Worm (Caenorhabditis elegans) whole organism, late embryonic: Measurements from ENCODE around the gene ndx-6.

Experiments
- F13H6.1 ChIP-seq: sonication (generic microtip); optimal IDR thresholded peaks from 2 replicates; lab custom pipeline; 2016; ENCODE audit warnings: missing genetic modification characterization, missing compliant biosample characterization
- K02D7.2 ChIP-seq: sonication (generic microtip); optimal IDR thresholded peaks from 2 replicates; lab custom pipeline; 2017; ENCODE audit warnings: mild to moderate bottlenecking, missing genetic modification characterization, missing compliant biosample characterization
- K09A11.1 ChIP-seq: sonication (generic microtip); optimal IDR thresholded peaks from 2 replicates; lab custom pipeline; 2017; ENCODE audit warnings: antibody characterized with exemption, mild to moderate bottlenecking, missing genetic modification characterization, missing compliant biosample characterization; ENCODE audit not compliant: insufficient read depth
- Y22D7AL.16 ChIP-seq: sonication (generic microtip); optimal IDR thresholded peaks from 2 replicates; lab custom pipeline; 2016; ENCODE audit warnings: missing genetic modification characterization, missing compliant biosample characterization
- ahr-1 ChIP-seq: sonication (generic microtip); optimal IDR thresholded peaks from 2 replicates; lab custom pipeline; 2016; ENCODE audit warnings: missing genetic modification characterization, missing compliant biosample characterization
- ama-1 ChIP-seq: fragments of 150-350 bp; optimal IDR thresholded peaks from 2 replicates; lab custom pipeline; 2014
- ceh-14 ChIP-seq: sonication (generic microtip); optimal IDR thresholded peaks from 2 replicates; lab custom pipeline; 2016; ENCODE audit warnings: missing genotype, missing genetic modification characterization, missing compliant biosample characterization
- ceh-18 ChIP-seq: sonication (generic microtip); optimal IDR thresholded peaks from 2 replicates; lab custom pipeline; 2016; ENCODE audit warnings: missing genetic modification characterization, missing compliant biosample characterization
- ceh-19 ChIP-seq: fragments of 200-800 bp; sonication (Bioruptor generic); optimal IDR thresholded peaks from 2 replicates; lab custom pipeline; 2018; ENCODE audit warnings: mild to moderate bottlenecking, missing genetic modification characterization, missing compliant biosample characterization
- ceh-22 ChIP-seq: sonication (generic microtip); optimal IDR thresholded peaks from 2 replicates; lab custom pipeline; 2017; ENCODE audit warnings: missing biosample characterization, missing genetic modification characterization
- ceh-24 ChIP-seq: sonication (generic microtip); optimal IDR thresholded peaks from 2 replicates; lab custom pipeline; 2016; ENCODE audit warnings: mild to moderate bottlenecking, missing genetic modification characterization, missing compliant biosample characterization
- ceh-30 ChIP-seq: fragments of 150-350 bp; optimal IDR thresholded peaks from 2 replicates; lab custom pipeline; 2014; ENCODE audit warnings: missing biosample characterization, missing genetic modification characterization
- ceh-31 ChIP-seq: sonication (generic microtip); optimal IDR thresholded peaks from 2 replicates; lab custom pipeline; 2016; ENCODE audit warnings: missing genetic modification characterization, missing compliant biosample characterization
- ceh-45 ChIP-seq: fragments of 200-800 bp; sonication (Bioruptor generic); IDR thresholded peaks from 2 replicates; pipeline ENCODE4 v1.3.6; 2022; ENCODE audit warnings: missing genetic modification reagents, missing genetic modification characterization, missing compliant biosample characterization
- ceh-48 ChIP-seq: sonication (generic microtip); optimal IDR thresholded peaks from 2 replicates; lab custom pipeline; 2016; ENCODE audit warnings: missing genetic modification characterization, inconsistent platforms, missing compliant biosample characterization
- ceh-6 ChIP-seq: fragments of 200-800 bp; sonication (Bioruptor generic); optimal IDR thresholded peaks from 2 replicates; lab custom pipeline; 2018; ENCODE audit warnings: mild to moderate bottlenecking, missing genetic modification characterization, missing compliant biosample characterization
- ceh-9 ChIP-seq: sonication (generic microtip); optimal IDR thresholded peaks from 2 replicates; lab custom pipeline; 2016; ENCODE audit warnings: mild to moderate bottlenecking, missing genetic modification characterization, inconsistent platforms, missing compliant biosample characterization
- che-1 ChIP-seq: sonication (generic microtip); optimal IDR thresholded peaks from 2 replicates; lab custom pipeline; 2016; ENCODE audit warnings: mild to moderate bottlenecking, missing genetic modification characterization, missing compliant biosample characterization
- dve-1 ChIP-seq: sonication (generic microtip); optimal IDR thresholded peaks from 2 replicates; lab custom pipeline; 2017; ENCODE audit warnings: antibody characterized with exemption, mild to moderate bottlenecking, missing genetic modification characterization, missing compliant biosample characterization
- elt-2 ChIP-seq: sonication (generic microtip); optimal IDR thresholded peaks from 2 replicates; lab custom pipeline; 2016; ENCODE audit warnings: missing genetic modification reagents, missing genetic modification characterization, missing compliant biosample characterization
- elt-4 ChIP-seq: sonication (generic microtip); optimal IDR thresholded peaks from 2 replicates; lab custom pipeline; 2016; ENCODE audit warnings: missing genetic modification characterization, missing compliant biosample characterization
- ets-4 ChIP-seq: sonication (generic microtip); optimal IDR thresholded peaks from 2 replicates; lab custom pipeline; 2016; ENCODE audit warnings: missing genetic modification characterization, missing compliant biosample characterization
- eyg-1 ChIP-seq: sonication (generic microtip); optimal IDR thresholded peaks from 2 replicates; lab custom pipeline; 2016; ENCODE audit warnings: missing genotype, missing genetic modification characterization, missing compliant biosample characterization
- fkh-10 ChIP-seq: fragments of 150-350 bp; optimal IDR thresholded peaks from 2 replicates; lab custom pipeline; 2014; ENCODE audit warnings: missing biosample characterization, missing genetic modification reagents, missing genetic modification characterization
- fkh-6 ChIP-seq: sonication (generic microtip); optimal IDR thresholded peaks from 2 replicates; lab custom pipeline; 2016; ENCODE audit warnings: missing genetic modification characterization, missing compliant biosample characterization
- gmeb-2 ChIP-seq: sonication (generic microtip); optimal IDR thresholded peaks from 2 replicates; lab custom pipeline; 2016; ENCODE audit warnings: missing genetic modification characterization, inconsistent platforms, missing compliant biosample characterization
- hlh-13 ChIP-seq: fragments of 200-800 bp; sonication (Bioruptor generic); optimal IDR thresholded peaks from 2 replicates; lab custom pipeline; 2018; ENCODE audit warnings: mild to moderate bottlenecking, missing genetic modification characterization, missing compliant biosample characterization
- hlh-15 ChIP-seq: sonication (generic microtip); optimal IDR thresholded peaks from 2 replicates; lab custom pipeline; 2016; ENCODE audit warnings: missing genetic modification characterization, missing compliant biosample characterization
- hlh-30 ChIP-seq: sonication (generic microtip); optimal IDR thresholded peaks from 2 replicates; lab custom pipeline; 2017; ENCODE audit warnings: antibody characterized with exemption, missing genetic modification characterization, missing compliant biosample characterization; ENCODE audit not compliant: insufficient read depth
- hlh-8 ChIP-seq: sonication (generic microtip); optimal IDR thresholded peaks from 2 replicates; lab custom pipeline; 2016; ENCODE audit warnings: missing genotype, missing genetic modification characterization, missing compliant biosample characterization
- lim-6 ChIP-seq: sonication (generic microtip); optimal IDR thresholded peaks from 2 replicates; lab custom pipeline; 2016; ENCODE audit warnings: missing genetic modification characterization, missing compliant biosample characterization
- lin-11 ChIP-seq: fragments of 200-800 bp; sonication (Bioruptor generic); optimal IDR thresholded peaks from 2 replicates; lab custom pipeline; 2018; ENCODE audit warnings: mild to moderate bottlenecking, missing genetic modification characterization, missing compliant biosample characterization
- mec-3 ChIP-seq: sonication (generic microtip); optimal IDR thresholded peaks from 2 replicates; lab custom pipeline; 2016; ENCODE audit warnings: borderline replicate concordance, missing genetic modification characterization, missing compliant biosample characterization
- nhr-11 ChIP-seq: fragments of 150-350 bp; optimal IDR thresholded peaks from 2 replicates; lab custom pipeline; 2014; ENCODE audit warnings: missing biosample characterization, missing genetic modification characterization
- npax-4 ChIP-seq: sonication (generic microtip); optimal IDR thresholded peaks from 2 replicates; lab custom pipeline; 2016; ENCODE audit warnings: missing genetic modification characterization, missing compliant biosample characterization
- odd-2 ChIP-seq: sonication (generic microtip); optimal IDR thresholded peaks from 2 replicates; lab custom pipeline; 2017; ENCODE audit warnings: antibody characterized with exemption, mild to moderate bottlenecking, missing genetic modification characterization, missing compliant biosample characterization
- pag-3 ChIP-seq: sonication (generic microtip); optimal IDR thresholded peaks from 2 replicates; lab custom pipeline; 2016; ENCODE audit warnings: missing compliant biosample characterization, missing genetic modification characterization, borderline replicate concordance
- pat-9 ChIP-seq: fragments of 200-800 bp; sonication (Bioruptor generic); optimal IDR thresholded peaks from 2 replicates; lab custom pipeline; 2018; ENCODE audit warnings: mild to moderate bottlenecking, missing genetic modification characterization, moderate library complexity, missing compliant biosample characterization
- pha-2 ChIP-seq: sonication (generic microtip); optimal IDR thresholded peaks from 2 replicates; lab custom pipeline; 2017; ENCODE audit warnings: mild to moderate bottlenecking, missing genetic modification characterization, missing compliant biosample characterization
- pqm-1 ChIP-seq: sonication (generic microtip); optimal IDR thresholded peaks from 2 replicates; lab custom pipeline; 2016; ENCODE audit warnings: missing genetic modification characterization, missing compliant biosample characterization
- pros-1 ChIP-seq: fragments of 150-350 bp; optimal IDR thresholded peaks from 2 replicates; lab custom pipeline; 2014; ENCODE audit warnings: missing biosample characterization, missing genetic modification reagents, missing genetic modification characterization
- ref-2 ChIP-seq: sonication (generic microtip); optimal IDR thresholded peaks from 2 replicates; lab custom pipeline; 2016; ENCODE audit warnings: missing genetic modification characterization, missing compliant biosample characterization
- sox-2 ChIP-seq: fragments of 200-800 bp; sonication (Bioruptor generic); IDR thresholded peaks from 2 replicates; pipeline ENCODE4 v1.3.6; 2022; ENCODE audit warnings: missing genetic modification reagents, missing genetic modification characterization, missing compliant biosample characterization
- sox-4 ChIP-seq: sonication (generic microtip); optimal IDR thresholded peaks from 2 replicates; lab custom pipeline; 2017; ENCODE audit warnings: mild to moderate bottlenecking, missing genetic modification characterization, inconsistent platforms, missing compliant biosample characterization
- unc-3 ChIP-seq, 2 experiments: fragments of 200-800 bp in 1 of 2; sonication (Bioruptor generic) in 1 of 2; sonication (generic microtip) in 1 of 2; conservative IDR thresholded peaks in 1 of 2; optimal IDR thresholded peaks in 1 of 2; 2 replicates each; pipeline versions ENCODE4 v1.3.6 to Lab custom; 2016 to 2022; ENCODE audit warnings: missing compliant biosample characterization in 2 of 2, missing genetic modification characterization in 2 of 2, missing genetic modification reagents in 1 of 2
- unc-86 ChIP-seq: sonication (generic microtip); optimal IDR thresholded peaks from 2 replicates; lab custom pipeline; 2016; ENCODE audit warnings: missing genetic modification characterization, missing compliant biosample characterization
- ztf-16 ChIP-seq: sonication (generic microtip); optimal IDR thresholded peaks from 2 replicates; lab custom pipeline; 2017; ENCODE audit warnings: missing genetic modification characterization, missing compliant biosample characterization

The ndx-6 gene

DNA sequence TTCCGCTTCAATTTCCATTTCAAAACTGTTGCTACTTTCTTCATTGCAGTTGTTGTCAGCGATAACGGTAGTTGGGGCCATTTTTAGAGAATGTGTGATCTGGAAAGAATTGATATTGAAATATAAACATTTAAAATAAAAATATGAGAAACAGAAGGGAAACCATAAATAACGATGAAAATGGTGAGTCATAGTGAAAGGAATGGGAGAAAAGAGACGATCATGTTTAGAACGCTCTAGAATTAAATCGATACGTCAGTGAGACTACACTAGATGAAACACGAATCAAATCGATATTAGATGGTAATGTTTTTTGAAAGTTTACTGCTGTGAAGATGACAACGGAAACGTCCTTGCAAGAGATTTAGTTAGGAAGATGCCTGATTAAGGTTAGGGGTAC, 19.2 kb upstream of the ndx-6 start, which contains the start of the genes EEED8.12 and EEED8.4:
TSS of gene EEED8.12 (minus strand) at position 101 of the 400 bp plus-strand sequence.
TSS of gene EEED8.4 (plus strand) at position 396 of the 400 bp plus-strand sequence.
- TF ChIP-seq ceh-18 (tag; lab: Kevin White, UChicago) = no peak
- no peak for TF ChIP-seq K09A11.1 (tag; lab: Kevin White, UChicago)
- no peak for TF ChIP-seq pag-3 (tag; lab: Kevin White, UChicago)
- TF ChIP-seq hlh-30 = no peak
- TF ChIP-seq Y22D7AL.16 (tag; lab: Kevin White, UChicago) = no peak
- no peak for TF ChIP-seq elt-4 (tag; lab: Kevin White, UChicago)
- TF ChIP-seq fkh-10 (GFP tag; lab: Kevin White, UChicago) = no peak
- TF ChIP-seq odd-2 = no peak
- no peak for TF ChIP-seq F13H6.1 (tag; lab: Kevin White, UChicago)
- no peak for TF ChIP-seq ceh-48 (tag; lab: Kevin White, UChicago)
- TF ChIP-seq ceh-9 (tag; lab: Kevin White, UChicago) = no peak
- no peak for TF ChIP-seq npax-4
- no peak for TF ChIP-seq ceh-24 (tag; lab: Kevin White, UChicago)
- no peak for TF ChIP-seq ceh-14 (tag; lab: Kevin White, UChicago)
- TF ChIP-seq gmeb-2 = no peak
- no peak for TF ChIP-seq ceh-45 (GFP tag; lab: Robert Waterston, UW)
- no peak for TF ChIP-seq pat-9 (tag; lab: Kevin White, UChicago)

ce11 chrII:5407548-5407947, 17.9 kb upstream of the ndx-6 start, which contains the start of gene clec-141:
clec-141 (minus strand) TSS chrII:5407648.
- no peak for TF ChIP-seq ceh-9 (tag; lab: Kevin White, UChicago)
- no peak for TF ChIP-seq sox-4 (tag; lab: Kevin White, UChicago)
- no peak for TF ChIP-seq K09A11.1 (tag; lab: Kevin White, UChicago)
- TF ChIP-seq ceh-48 (tag; lab: Kevin White, UChicago) = no peak
- no peak for TF ChIP-seq ceh-24 (tag; lab: Kevin White, UChicago)
- TF ChIP-seq unc-3 (GFP tag; conservative IDR thresholded peaks at IDR 0.05; lab: Robert Waterston, UW) = no peak
- no peak for TF ChIP-seq unc-3 (tag; optimal IDR thresholded peaks at IDR 0.05; lab: Kevin White, UChicago)
- no peak for TF ChIP-seq pag-3 (tag; lab: Kevin White, UChicago)
- no peak for TF ChIP-seq pha-2 (tag; lab: Kevin White, UChicago)
- no peak for TF ChIP-seq mec-3
- no peak for TF ChIP-seq hlh-13
- TF ChIP-seq hlh-8 (tag; lab: Kevin White, UChicago) = no peak
- no peak for TF ChIP-seq dve-1 (tag; lab: Kevin White, UChicago)
- TF ChIP-seq K02D7.2 = no peak
- no peak for TF ChIP-seq che-1 (tag; lab: Kevin White, UChicago)

ce11 chrII:5399201-5399600, 9.5 kb upstream of the ndx-6 start, which contains the start of gene mog-5:
mog-5 (plus strand) TSS chrII:5399538.
- TF ChIP-seq nhr-11 (tag; lab: Kevin White, UChicago) (no peak), ceh-6 (GFP tag; lab: Kevin White, UChicago) (no peak), ceh-19 (GFP tag; lab: Kevin White, UChicago) (no peak), fkh-6 (tag; lab: Kevin White, UChicago) (no peak), gmeb-2 (no peak), ceh-24 (tag; lab: Kevin White, UChicago) (no peak), ceh-14 (tag; lab: Kevin White, UChicago) (peak; percentile 43), elt-2 (tag; lab: Kevin White, UChicago) (no peak), unc-86 (tag; lab: Kevin White, UChicago) (peak; percentile 26), pqm-1 (tag; lab: Kevin White, UChicago) (no peak), pat-9 (tag; lab: Kevin White, UChicago) (peak; percentile 30), F13H6.1 (tag; lab: Kevin White, UChicago) (peak; percentile 31), eyg-1 (tag; lab: Kevin White, UChicago) (no peak), lim-6 (tag; lab: Kevin White, UChicago) (no peak), ets-4 (tag; lab: Kevin White, UChicago) (no peak), ztf-16 (tag; lab: Kevin White, UChicago) (peak; percentile 30), ref-2 (tag; lab: Kevin White, UChicago) (peak; percentile 26), pag-3 (tag; lab: Kevin White, UChicago) (no peak), pros-1 (tag; lab: Kevin White, UChicago) (no peak), ama-1 (lab: Kevin White, UChicago) (no peak), lin-11 (tag; lab: Kevin White, UChicago) (peak; percentile 36), ceh-22 (no peak), sox-2 (GFP tag; lab: Robert Waterston, UW) (no peak; the same call in 1 of the 2 replicates), elt-4 (tag; lab: Kevin White, UChicago) (no peak), hlh-15 (no peak), fkh-10 (GFP tag; lab: Kevin White, UChicago) (no peak), ahr-1 (no peak), unc-3 (GFP tag; conservative IDR thresholded peaks at IDR 0.05; lab: Robert Waterston, UW) (no peak), unc-3 (tag; optimal IDR thresholded peaks at IDR 0.05; lab: Kevin White, UChicago) (no peak), ceh-30 (tag; lab: Kevin White, UChicago) (no peak), ceh-31 (tag; lab: Kevin White, UChicago) (peak; percentile 11), ceh-48 (tag; lab: Kevin White, UChicago) (no peak)
